Fruit fly (Drosophila melanogaster) whole organism, wandering third instar larva: Measurements from ENCODE around the gene CG43198.

ENCODE experiments used
- Dif ChIP-seq: fragments of 200-275, 200-300 bp; sonication (Bioruptor generic); optimal IDR thresholded peaks from 2 replicates; lab custom pipeline; 2018; ENCODE audit warnings: missing biosample characterization, missing genetic modification characterization; ENCODE audit not compliant: partially characterized antibody
- GATAd ChIP-seq: sonication (Bioruptor generic); optimal IDR thresholded peaks from 2 replicates; lab custom pipeline; 2016; ENCODE audit warnings: missing biosample characterization, missing genetic modification characterization
- OdsH ChIP-seq: fragments of 200-800 bp; sonication (Bioruptor generic); optimal IDR thresholded peaks from 2 replicates; lab custom pipeline; 2016; ENCODE audit warnings: missing biosample characterization, mild to moderate bottlenecking, missing genetic modification characterization
- Sp1 ChIP-seq: fragments of 200-800 bp; sonication (Bioruptor generic); optimal IDR thresholded peaks from 3 replicates; lab custom pipeline; 2019; ENCODE audit warnings: missing biosample characterization, mild to moderate bottlenecking, missing genetic modification characterization, moderate library complexity
- dmrt93B ChIP-seq: fragments of 200-800 bp; sonication (Bioruptor generic); optimal IDR thresholded peaks from 2 replicates; lab custom pipeline; 2018; ENCODE audit warnings: missing biosample characterization, mild to moderate bottlenecking, missing genetic modification characterization
- dsf ChIP-seq: sonication (Bioruptor generic); optimal IDR thresholded peaks from 2 replicates; lab custom pipeline; 2016; ENCODE audit warnings: missing biosample characterization, missing genetic modification characterization, borderline replicate concordance
- ey ChIP-seq: fragments of 200-800 bp; sonication (Bioruptor generic); optimal IDR thresholded peaks from 2 replicates; lab custom pipeline; 2016; ENCODE audit warnings: missing biosample characterization, missing genetic modification characterization
- jim ChIP-seq: fragments of 175-275, 200-325 bp; sonication (Bioruptor generic); optimal IDR thresholded peaks from 2 replicates; lab custom pipeline; 2016; ENCODE audit warnings: missing biosample characterization, mild to moderate bottlenecking, missing genetic modification characterization
- pan ChIP-seq: fragments of >200 bp; optimal IDR thresholded peaks from 2 replicates; lab custom pipeline; 2017
- psq ChIP-seq: fragments of 200-800 bp; sonication (Bioruptor generic); optimal IDR thresholded peaks from 3 replicates; lab custom pipeline; 2017; ENCODE audit warnings: missing biosample characterization, mild to moderate bottlenecking, missing genetic modification characterization, moderate library complexity

dm6 chrX:7432393-7432792, 20.7 kb downstream of the CG43198 start:
- TF ChIP-seq Sp1, result no peak
- TF ChIP-seq psq (GFP tag; lab: Kevin White, UChicago), result no peak
- TF ChIP-seq dsf (GFP tag; lab: Kevin White, UChicago), result no peak
- no peak for TF ChIP-seq OdsH (GFP tag; lab: Kevin White, UChicago)
- TF ChIP-seq Dif (GFP tag; lab: Kevin White, UChicago), result no peak
- no peak for TF ChIP-seq ey (GFP tag; lab: Kevin White, UChicago)
- no peak for TF ChIP-seq dmrt93B (GFP tag; lab: Kevin White, UChicago)
- no peak for TF ChIP-seq jim (GFP tag; lab: Kevin White, UChicago)
- no peak for TF ChIP-seq pan (lab: Kevin White, UChicago)
- TF ChIP-seq GATAd, result no peak
